In genomic region chr3R:11780181-11780688, dm6 we compare ENCODE assay signal across 5 fruit fly cellular contexts.
TF ChIP-seq lines count a peak whose summit lies in the region.

No protein-coding gene starts in this region.

- TF ChIP-seq CTCF in whole organism, embryonic (GFP tag; optimal IDR thresholded peaks at IDR 0.05; lab: Kevin White, UChicago) = peak; percentile 42

TF ChIP-seq in whole organism, adult, 20 proteins besides CTCF, POLR2A, EP300 and RAD21 (continues in another document):
- TF ChIP-seq cnc (optimal IDR thresholded peaks at IDR 0.05; lab: Kevin White, UChicago) = no peak
- TF ChIP-seq bab1 (GFP tag; optimal IDR thresholded peaks at IDR 0.05; lab: Kevin White, UChicago) = peak; percentile 89
- peak; percentile 86 for TF ChIP-seq CG14711 (tag; optimal IDR thresholded peaks at IDR 0.05; lab: Kevin White, UChicago)
- peak; percentile 83 for TF ChIP-seq Clk (GFP tag; optimal IDR thresholded peaks at IDR 0.05; lab: Kevin White, UChicago)
- TF ChIP-seq toe (GFP tag; optimal IDR thresholded peaks at IDR 0.05; lab: Kevin White, UChicago) = peak; percentile 66
- peak; percentile 15 for TF ChIP-seq Hr96 (GFP tag; optimal IDR thresholded peaks at IDR 0.05; lab: Kevin White, UChicago)
- peak; percentile 79 for TF ChIP-seq pad (GFP tag; optimal IDR thresholded peaks at IDR 0.05; lab: Kevin White, UChicago)
- peak; percentile 63 for TF ChIP-seq CG1620 (GFP tag; optimal IDR thresholded peaks at IDR 0.05; lab: Kevin White, UChicago)
- no peak for TF ChIP-seq kay (GFP tag; lab: Kevin White, UChicago; ENCODE audit: borderline replicate concordance)
- peak; percentile 90 for TF ChIP-seq CG11617 (GFP tag; optimal IDR thresholded peaks at IDR 0.05; lab: Kevin White, UChicago)
- peak; percentile 67 for TF ChIP-seq Crg-1 (GFP tag; optimal IDR thresholded peaks at IDR 0.05; lab: Kevin White, UChicago)
- TF ChIP-seq CG5204 (GFP tag; optimal IDR thresholded peaks at IDR 0.05; lab: Kevin White, UChicago) = no peak
- peak; percentile 93 for TF ChIP-seq CG7101 (tag; optimal IDR thresholded peaks at IDR 0.05; lab: Kevin White, UChicago)
- TF ChIP-seq Mnt (GFP tag; optimal IDR thresholded peaks at IDR 0.05; lab: Kevin White, UChicago) = peak; percentile 59
- peak; percentile 60 for TF ChIP-seq cic (GFP tag; optimal IDR thresholded peaks at IDR 0.05; lab: Kevin White, UChicago)
- peak; percentile 77 for TF ChIP-seq tj (GFP tag; optimal IDR thresholded peaks at IDR 0.05; lab: Kevin White, UChicago)
- TF ChIP-seq ovo (GFP tag; optimal IDR thresholded peaks at IDR 0.05; lab: Kevin White, UChicago) = peak; percentile 33
- TF ChIP-seq CG33017 (tag; optimal IDR thresholded peaks at IDR 0.05; lab: Kevin White, UChicago) = peak; percentile 93

TF ChIP-seq in whole organism, embryonic, 481 proteins besides CTCF, POLR2A, EP300 and RAD21 (continues in another document):
- TF ChIP-seq CG12942 (GFP tag; optimal IDR thresholded peaks at IDR 0.05; lab: Kevin White, UChicago) (peak; percentile 87), CG33557 (GFP tag; optimal IDR thresholded peaks at IDR 0.05; lab: Kevin White, UChicago) (peak; percentile 97), ttk (GFP tag; IDR thresholded peaks at IDR 0.05; lab: Robert Waterston, UW) (peak; percentile 88), Dfd (GFP tag; optimal IDR thresholded peaks at IDR 0.05; lab: Kevin White, UChicago) (no peak), ssp (GFP tag; IDR thresholded peaks at IDR 0.05; lab: Robert Waterston, UW) (peak; percentile 80), CG3847 (GFP tag; IDR thresholded peaks at IDR 0.05; lab: Robert Waterston, UW) (peak; percentile 36; the same call in 1 of the 2 replicates), NC2β (GFP tag; optimal IDR thresholded peaks at IDR 0.05; lab: Kevin White, UChicago) (peak; percentile 0), dpn (GFP tag; optimal IDR thresholded peaks at IDR 0.05; lab: Kevin White, UChicago) (peak; percentile 4 to 86), Hr39 (optimal IDR thresholded peaks at IDR 0.05; lab: Kevin White, UChicago) (no peak), disco-r (GFP tag; optimal IDR thresholded peaks at IDR 0.05; lab: Kevin White, UChicago) (no peak), slp2 (GFP tag; optimal IDR thresholded peaks at IDR 0.05; lab: Kevin White, UChicago) (peak; percentile 44), maf-S (GFP tag; optimal IDR thresholded peaks at IDR 0.05; lab: Kevin White, UChicago) (no peak), CG10654 (GFP tag; optimal IDR thresholded peaks at IDR 0.05; lab: Kevin White, UChicago) (peak; percentile 92), pum (GFP tag; optimal IDR thresholded peaks at IDR 0.05; lab: Kevin White, UChicago) (peak; percentile 66), CG11085 (GFP tag; IDR thresholded peaks at IDR 0.05; lab: Robert Waterston, UW) (no peak), pb (GFP tag; optimal IDR thresholded peaks at IDR 0.05; lab: Kevin White, UChicago) (no peak), Dip3 (GFP tag; optimal IDR thresholded peaks at IDR 0.05; lab: Kevin White, UChicago) (no peak), luna (GFP tag; optimal IDR thresholded peaks at IDR 0.05; lab: Kevin White, UChicago) (no peak), CG17829 (tag; optimal IDR thresholded peaks at IDR 0.05; lab: Kevin White, UChicago) (peak; percentile 99)

TF ChIP-seq in whole organism, prepupa, 60 proteins besides CTCF, POLR2A, EP300 and RAD21 (continues in another document):
- TF ChIP-seq cyc (GFP tag; optimal IDR thresholded peaks at IDR 0.05; lab: Kevin White, UChicago) (peak; percentile 93), fd85E (GFP tag; optimal IDR thresholded peaks at IDR 0.05; lab: Kevin White, UChicago) (peak; percentile 88), topi (GFP tag; optimal IDR thresholded peaks at IDR 0.05; lab: Kevin White, UChicago) (peak; percentile 92), Eip93F (GFP tag; optimal IDR thresholded peaks at IDR 0.05; lab: Kevin White, UChicago) (peak; percentile 67), ss (GFP tag; optimal IDR thresholded peaks at IDR 0.05; lab: Kevin White, UChicago) (peak; percentile 96 to 98), dsx (GFP tag; optimal IDR thresholded peaks at IDR 0.05; lab: Kevin White, UChicago; ENCODE audit: poor library complexity, severe bottlenecking) (peak; percentile 95), CG8632 (GFP tag; optimal IDR thresholded peaks at IDR 0.05; lab: Kevin White, UChicago) (peak; percentile 98), Sox15 (GFP tag; optimal IDR thresholded peaks at IDR 0.05; lab: Kevin White, UChicago) (peak; percentile 93), CG6808 (GFP tag; optimal IDR thresholded peaks at IDR 0.05; lab: Kevin White, UChicago) (peak; percentile 97), fd59A (GFP tag; optimal IDR thresholded peaks at IDR 0.05; lab: Kevin White, UChicago) (peak; percentile 98), Ets96B (tag; optimal IDR thresholded peaks at IDR 0.05; lab: Kevin White, UChicago) (peak; percentile 99), net (GFP tag; optimal IDR thresholded peaks at IDR 0.05; lab: Kevin White, UChicago) (peak; percentile 97), CG10631 (GFP tag; optimal IDR thresholded peaks at IDR 0.05; lab: Kevin White, UChicago) (peak; percentile 99), acj6 (GFP tag; optimal IDR thresholded peaks at IDR 0.05; lab: Kevin White, UChicago) (peak; percentile 98), CG6163 (GFP tag; IDR thresholded peaks at IDR 0.05; lab: Robert Waterston, UW) (peak; percentile 97), CG32006 (GFP tag; optimal IDR thresholded peaks at IDR 0.05; lab: Kevin White, UChicago) (peak; percentile 99), salr (GFP tag; optimal IDR thresholded peaks at IDR 0.05; lab: Kevin White, UChicago) (peak; percentile 94 to 99), svp (GFP tag; lab: Kevin White, UChicago) (peak; percentile 97), CG8119 (GFP tag; IDR thresholded peaks at IDR 0.05; lab: Robert Waterston, UW) (peak; percentile 96)

TF ChIP-seq in whole organism, pupa, 21 proteins besides CTCF, POLR2A, EP300 and RAD21:
- TF ChIP-seq Snoo (tag; optimal IDR thresholded peaks at IDR 0.05; lab: Kevin White, UChicago) (peak; percentile 96), Pif1B (GFP tag; optimal IDR thresholded peaks at IDR 0.05; lab: Kevin White, UChicago) (peak; percentile 96), CG12605 (GFP tag; IDR thresholded peaks at IDR 0.05; lab: Robert Waterston, UW) (peak; percentile 89), CG15710 (tag; optimal IDR thresholded peaks at IDR 0.05; lab: Kevin White, UChicago) (peak; percentile 98), CG9948 (tag; optimal IDR thresholded peaks at IDR 0.05; lab: Kevin White, UChicago) (peak; percentile 99), CG32121 (GFP tag; IDR thresholded peaks at IDR 0.05; lab: Robert Waterston, UW) (peak; percentile 93), EcR (GFP tag; optimal IDR thresholded peaks at IDR 0.05; lab: Kevin White, UChicago) (peak; percentile 8), CG13204 (GFP tag; optimal IDR thresholded peaks at IDR 0.05; lab: Kevin White, UChicago) (peak; percentile 82), Pif1A (GFP tag; optimal IDR thresholded peaks at IDR 0.05; lab: Kevin White, UChicago) (peak; percentile 89), gl (tag; optimal IDR thresholded peaks at IDR 0.05; lab: Kevin White, UChicago) (peak; percentile 86), CG17806 (tag; optimal IDR thresholded peaks at IDR 0.05; lab: Kevin White, UChicago) (peak; percentile 98), CG34367 (tag; optimal IDR thresholded peaks at IDR 0.05; lab: Kevin White, UChicago) (peak; percentile 96), CG4496 (GFP tag; IDR thresholded peaks at IDR 0.05; lab: Robert Waterston, UW) (peak; percentile 97), CG14655 (GFP tag; optimal IDR thresholded peaks at IDR 0.05; lab: Kevin White, UChicago) (peak; percentile 99), CG10348 (GFP tag; IDR thresholded peaks at IDR 0.05; lab: Robert Waterston, UW) (peak; percentile 55; the same call in 1 of the 2 replicates), rn (GFP tag; IDR thresholded peaks at IDR 0.05; lab: Robert Waterston, UW) (peak; percentile 92), fd96Ca (GFP tag; IDR thresholded peaks at IDR 0.05; lab: Robert Waterston, UW) (peak; percentile 89), CG8301 (tag; optimal IDR thresholded peaks at IDR 0.05; lab: Kevin White, UChicago) (peak; percentile 97), D1 (tag; optimal IDR thresholded peaks at IDR 0.05; lab: Kevin White, UChicago) (peak; percentile 99), Ets98B (GFP tag; IDR thresholded peaks at IDR 0.05; lab: Robert Waterston, UW) (peak; percentile 94), CG8159 (tag; optimal IDR thresholded peaks at IDR 0.05; lab: Kevin White, UChicago) (peak; percentile 99)

TF ChIP-seq in whole organism, wandering third instar larva, 38 proteins besides CTCF, POLR2A, EP300 and RAD21 (continues in another document):
- TF ChIP-seq Rel (GFP tag; optimal IDR thresholded peaks at IDR 0.05; lab: Kevin White, UChicago) = peak; percentile 81
- TF ChIP-seq Rel (tag; optimal IDR thresholded peaks at IDR 0.05; lab: Kevin White, UChicago) = peak; percentile 42
- TF ChIP-seq fru (GFP tag; optimal IDR thresholded peaks at IDR 0.05; lab: Kevin White, UChicago) = peak; percentile 90
- peak; percentile 94 for TF ChIP-seq OdsH (GFP tag; optimal IDR thresholded peaks at IDR 0.05; lab: Kevin White, UChicago)
- TF ChIP-seq Sp1 (GFP tag; optimal IDR thresholded peaks at IDR 0.05; lab: Kevin White, UChicago) = peak; percentile 96
- peak; percentile 96 for TF ChIP-seq psq (GFP tag; optimal IDR thresholded peaks at IDR 0.05; lab: Kevin White, UChicago)
- no peak for TF ChIP-seq Vsx2 (GFP tag; optimal IDR thresholded peaks at IDR 0.05; lab: Kevin White, UChicago; ENCODE audit: partially characterized antibody)
- no peak for TF ChIP-seq lola (GFP tag; optimal IDR thresholded peaks at IDR 0.05; lab: Kevin White, UChicago)
- TF ChIP-seq sage (GFP tag; optimal IDR thresholded peaks at IDR 0.05; lab: Kevin White, UChicago) = peak; percentile 91
- TF ChIP-seq jim (GFP tag; optimal IDR thresholded peaks at IDR 0.05; lab: Kevin White, UChicago) = peak; percentile 31
- no peak for TF ChIP-seq Dfd (GFP tag; optimal IDR thresholded peaks at IDR 0.05; lab: Kevin White, UChicago)
- peak; percentile 82 for TF ChIP-seq br (GFP tag; optimal IDR thresholded peaks at IDR 0.05; lab: Kevin White, UChicago)
- no peak for TF ChIP-seq tai (GFP tag; optimal IDR thresholded peaks at IDR 0.05; lab: Kevin White, UChicago)
- TF ChIP-seq usp (GFP tag; optimal IDR thresholded peaks at IDR 0.05; lab: Kevin White, UChicago) = no peak
- TF ChIP-seq CG32264 (GFP tag; optimal IDR thresholded peaks at IDR 0.05; lab: Kevin White, UChicago) = peak; percentile 25
- TF ChIP-seq dl (GFP tag; optimal IDR thresholded peaks at IDR 0.05; lab: Kevin White, UChicago; ENCODE audit: insufficient read depth in 1 of 2, partially characterized antibody in 2 of 2) = peak; percentile 55 to 59
- TF ChIP-seq CG9705 (GFP tag; optimal IDR thresholded peaks at IDR 0.05; lab: Kevin White, UChicago) = peak; percentile 74
- TF ChIP-seq Jra (GFP tag; optimal IDR thresholded peaks at IDR 0.05; lab: Kevin White, UChicago) = peak; percentile 57
- TF ChIP-seq Hr83 (GFP tag; optimal IDR thresholded peaks at IDR 0.05; lab: Kevin White, UChicago; ENCODE audit: poor library complexity, severe bottlenecking) = peak; percentile 61
- peak; percentile 91 for TF ChIP-seq h (GFP tag; optimal IDR thresholded peaks at IDR 0.05; lab: Kevin White, UChicago)
- peak; percentile 95 for TF ChIP-seq HLH106 (tag; optimal IDR thresholded peaks at IDR 0.05; lab: Kevin White, UChicago)
- peak; percentile 73 for TF ChIP-seq sv (GFP tag; optimal IDR thresholded peaks at IDR 0.05; lab: Kevin White, UChicago)
- peak; percentile 80 for TF ChIP-seq Hnf4 (GFP tag; optimal IDR thresholded peaks at IDR 0.05; lab: Kevin White, UChicago)
